Fruit fly (Drosophila melanogaster): Measurements from ENCODE around the gene Rh7.
A peak's percentile ranks its signal among the peaks of the same experiment; 100 is the strongest.

The Rh7 gene

DNA sequence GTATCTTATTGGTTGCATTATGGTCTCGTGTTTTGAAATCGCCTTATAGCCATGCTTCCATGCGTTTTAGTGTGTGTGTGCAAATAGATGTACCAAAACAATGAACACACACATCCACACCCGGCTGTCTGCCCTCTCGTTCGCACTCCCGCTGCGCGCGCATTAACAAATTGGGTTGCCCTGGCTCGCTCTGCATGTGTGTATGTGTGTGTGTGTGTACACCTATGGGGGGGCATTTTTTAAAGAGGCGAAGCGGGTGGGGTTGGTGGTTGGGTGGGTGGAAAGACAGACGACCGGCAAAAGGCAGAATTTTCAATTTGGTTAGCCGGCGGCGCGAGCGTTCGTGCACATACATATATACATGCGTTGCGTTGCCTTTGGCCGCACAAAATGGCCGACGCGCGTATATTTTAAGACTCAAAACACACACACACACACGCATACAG, 51.1 kb downstream of the Rh7 start (continued):
- TF ChIP-seq CG2712 (tag; optimal IDR thresholded peaks at IDR 0.05), result peak; percentile 16
- peak; percentile 70 for TF ChIP-seq Deaf1 (tag; optimal IDR thresholded peaks at IDR 0.05)
- peak; percentile 89 for TF ChIP-seq pros (GFP tag; optimal IDR thresholded peaks at IDR 0.05)
- TF ChIP-seq cwo (GFP tag; optimal IDR thresholded peaks at IDR 0.05), result peak; percentile 91
- peak; percentile 19 for TF ChIP-seq Dp (GFP tag; optimal IDR thresholded peaks at IDR 0.05)
- TF ChIP-seq Med (GFP tag), result peak; percentile 84
- no peak for TF ChIP-seq CG4282 (GFP tag; optimal IDR thresholded peaks at IDR 0.05)
- no peak for TF ChIP-seq da (GFP tag; optimal IDR thresholded peaks at IDR 0.05)
- peak; percentile 40; the same call in 1 of the 2 replicates for TF ChIP-seq chm (GFP tag; IDR thresholded peaks at IDR 0.05)
- TF ChIP-seq wek (GFP tag; optimal IDR thresholded peaks at IDR 0.05), result peak; percentile 60
- TF ChIP-seq Nf-YC (tag; optimal IDR thresholded peaks at IDR 0.05), result peak; percentile 86
- peak; percentile 74 for TF ChIP-seq kah (GFP tag; optimal IDR thresholded peaks at IDR 0.05)
- peak; percentile 97 for TF ChIP-seq chinmo (GFP tag; IDR thresholded peaks at IDR 0.05; ENCODE audit: partially characterized antibody)
- TF ChIP-seq pb (GFP tag; optimal IDR thresholded peaks at IDR 0.05), result no peak
- TF ChIP-seq Mes4 (GFP tag; optimal IDR thresholded peaks at IDR 0.05), result no peak
- TF ChIP-seq CG8388 (GFP tag; optimal IDR thresholded peaks at IDR 0.05), result no peak
- no peak for TF ChIP-seq CG15269 (tag; optimal IDR thresholded peaks at IDR 0.05)
- peak; percentile 73 for TF ChIP-seq Adf1 (GFP tag; IDR thresholded peaks at IDR 0.05)
- TF ChIP-seq gem (tag; optimal IDR thresholded peaks at IDR 0.05), result no peak
- TF ChIP-seq CG31388 (GFP tag; optimal IDR thresholded peaks at IDR 0.05), result no peak
- TF ChIP-seq sob (GFP tag; IDR thresholded peaks at IDR 0.05), result peak; percentile 41; the same call in 1 of the 2 replicates
- peak; percentile 18; the same call in 1 of the 2 replicates for TF ChIP-seq slbo (GFP tag; IDR thresholded peaks at IDR 0.05)
- no peak for TF ChIP-seq CG8765 (GFP tag; IDR thresholded peaks at IDR 0.05)
- TF ChIP-seq nerfin-1 (tag; optimal IDR thresholded peaks at IDR 0.05), result peak; percentile 58
- TF ChIP-seq CG10366 (GFP tag; IDR thresholded peaks at IDR 0.05), result no peak
- TF ChIP-seq CG3407 (GFP tag; optimal IDR thresholded peaks at IDR 0.05), result no peak
- peak; percentile 72; the same call in 1 of the 2 replicates for TF ChIP-seq ttk (GFP tag; IDR thresholded peaks at IDR 0.05)
- TF ChIP-seq Scr (GFP tag; IDR thresholded peaks at IDR 0.05; ENCODE audit: partially characterized antibody), result peak; percentile 19; the same call in 1 of the 2 replicates
- no peak for TF ChIP-seq CG2678 (tag; optimal IDR thresholded peaks at IDR 0.05)
- TF ChIP-seq CG15514 (GFP tag; optimal IDR thresholded peaks at IDR 0.05), result peak; percentile 29
- no peak for TF ChIP-seq Dip3 (GFP tag; optimal IDR thresholded peaks at IDR 0.05)
- 0 out of 2 replicates have a peak, but pooled peaks have one; percentile 19 for TF ChIP-seq unc-4 (GFP tag; IDR thresholded peaks at IDR 0.05; ENCODE audit: partially characterized antibody)
- TF ChIP-seq insv (GFP tag; optimal IDR thresholded peaks at IDR 0.05), result peak in 1 of 2 experiments; percentile 1
- TF ChIP-seq Elba2 (GFP tag; optimal IDR thresholded peaks at IDR 0.05), result peak; percentile 95
- TF ChIP-seq ewg (GFP tag; optimal IDR thresholded peaks at IDR 0.05), result peak; percentile 87
- no peak for TF ChIP-seq tx (GFP tag; optimal IDR thresholded peaks at IDR 0.05)
- TF ChIP-seq crol (GFP tag; IDR thresholded peaks at IDR 0.05), result peak; percentile 98
- peak; percentile 71 for TF ChIP-seq CG15479 (GFP tag; optimal IDR thresholded peaks at IDR 0.05)
- TF ChIP-seq bsh (GFP tag; optimal IDR thresholded peaks at IDR 0.05), result peak; percentile 2 to 4
- TF ChIP-seq disco-r (GFP tag; optimal IDR thresholded peaks at IDR 0.05), result no peak
- no peak for TF ChIP-seq tgo (GFP tag; IDR thresholded peaks at IDR 0.05)
- peak; percentile 17 for TF ChIP-seq CG1603 (tag; optimal IDR thresholded peaks at IDR 0.05)
- peak; percentile 93 for TF ChIP-seq HmgZ (tag; optimal IDR thresholded peaks at IDR 0.05)
- TF ChIP-seq CG13287 (GFP tag; IDR thresholded peaks at IDR 0.05; ENCODE audit: partially characterized antibody), result peak; percentile 52; the same call in 1 of the 2 replicates
- TF ChIP-seq unpg (GFP tag; optimal IDR thresholded peaks at IDR 0.05), result no peak
- no peak for TF ChIP-seq fd96Cb (tag; optimal IDR thresholded peaks at IDR 0.05)
- no peak for TF ChIP-seq CG3163 (GFP tag; optimal IDR thresholded peaks at IDR 0.05)
- no peak for TF ChIP-seq slp2 (GFP tag; optimal IDR thresholded peaks at IDR 0.05)
- no peak for TF ChIP-seq cato (GFP tag; optimal IDR thresholded peaks at IDR 0.05; ENCODE audit: borderline replicate concordance)

All from whole organism, embryonic.